Worm (Caenorhabditis elegans) whole organism, L4 larva: ENCODE measurements around the gene Y32G9A.3.
A peak's percentile ranks its signal among the peaks of the same experiment; 100 is the strongest.

ENCODE experiments used
- D1046.2 ChIP-seq: fragments of 200-800 bp; sonication (Bioruptor generic); IDR thresholded peaks from 2 replicates; pipeline ENCODE4 v1.3.6; 2022; ENCODE audit warnings: missing genetic modification characterization, missing compliant biosample characterization
- T20F7.1 ChIP-seq: fragments of 200-800 bp; sonication (Bioruptor generic); optimal IDR thresholded peaks from 2 replicates; lab custom pipeline; 2018; ENCODE audit warnings: mild to moderate bottlenecking, missing genetic modification characterization, missing compliant biosample characterization
- T26A8.4 ChIP-seq: fragments of 200-800 bp; sonication (Bioruptor generic); IDR thresholded peaks from 2 replicates; pipeline ENCODE4 v1.3.6; 2022; ENCODE audit warnings: missing genetic modification characterization, missing compliant biosample characterization
- Y48G9A.11 ChIP-seq: fragments of 200-800 bp; sonication (Bioruptor generic); IDR thresholded peaks from 2 replicates; pipeline ENCODE4 v1.3.6; 2022; ENCODE audit warnings: missing genetic modification reagents, missing genetic modification characterization, missing compliant biosample characterization
- Y5F2A.4 ChIP-seq: fragments of 200-800 bp; sonication (Bioruptor generic); optimal IDR thresholded peaks from 2 replicates; lab custom pipeline; 2018; ENCODE audit warnings: mild to moderate bottlenecking, missing genetic modification characterization, missing compliant biosample characterization
- ZK546.5 ChIP-seq, 2 experiments: sonication (generic microtip); optimal IDR thresholded peaks; 2 replicates each; lab custom pipeline; 2017; ENCODE audit warnings: missing biosample characterization in 2 of 2, missing genetic modification characterization in 2 of 2
- aha-1 ChIP-seq: fragments of 150-350 bp; peaks from one replicate; lab custom pipeline; 2014; ENCODE audit warnings: missing biosample characterization, missing genetic modification characterization
- ama-1 ChIP-seq: fragments of 150-350 bp; optimal IDR thresholded peaks from 2 replicates; lab custom pipeline; 2014; ENCODE audit warnings: inconsistent platforms, mixed read lengths
- arid-1 ChIP-seq: fragments of 200-800 bp; sonication (Bioruptor generic); conservative IDR thresholded peaks from 2 replicates; pipeline ENCODE4 v1.3.6; 2022; ENCODE audit warnings: missing genetic modification reagents, missing genetic modification characterization, missing compliant biosample characterization
- ceh-20 ChIP-seq: fragments of 200-800 bp; sonication (Bioruptor generic); IDR thresholded peaks from 2 replicates; pipeline ENCODE4 v1.3.6; 2022; ENCODE audit warnings: missing genetic modification reagents, missing genetic modification characterization, missing compliant biosample characterization
- ceh-32 ChIP-seq: sonication (generic microtip); optimal IDR thresholded peaks from 2 replicates; lab custom pipeline; 2016; ENCODE audit warnings: mild to moderate bottlenecking, missing genetic modification characterization, missing compliant biosample characterization; ENCODE audit not compliant: poor library complexity
- ctbp-1 ChIP-seq: fragments of 200-800 bp; sonication (Bioruptor generic); IDR thresholded peaks from 2 replicates; pipeline ENCODE4 v1.3.6; 2022; ENCODE audit warnings: missing genetic modification reagents, missing genetic modification characterization, missing compliant biosample characterization
- daf-16 ChIP-seq, 3 experiments: sonication (generic microtip); optimal IDR thresholded peaks; 2 replicates each; lab custom pipeline; 2016 to 2017; ENCODE audit warnings: missing genetic modification characterization in 3 of 3, missing genetic modification reagents in 3 of 3, mild to moderate bottlenecking in 2 of 3, missing compliant biosample characterization in 2 of 3, missing biosample characterization in 1 of 3, moderate library complexity in 1 of 3
- daf-19 ChIP-seq: fragments of 200-800 bp; sonication (Bioruptor generic); conservative IDR thresholded peaks from 2 replicates; pipeline ENCODE4 v1.3.6; 2022; ENCODE audit warnings: missing genetic modification characterization, missing compliant biosample characterization
- dmd-6 ChIP-seq: fragments of 200-800 bp; sonication (Bioruptor generic); IDR thresholded peaks from 2 replicates; pipeline ENCODE4 v1.3.6; 2022; ENCODE audit warnings: missing genetic modification reagents, missing genetic modification characterization, missing compliant biosample characterization
- dmd-8 ChIP-seq: fragments of 200-800 bp; sonication (Bioruptor generic); IDR thresholded peaks from 2 replicates; pipeline ENCODE4 v1.3.6; 2022; ENCODE audit warnings: missing genetic modification characterization, missing compliant biosample characterization
- dve-1 ChIP-seq: sonication (generic microtip); optimal IDR thresholded peaks from 2 replicates; lab custom pipeline; 2017; ENCODE audit warnings: antibody characterized with exemption, mild to moderate bottlenecking, missing genetic modification characterization, missing compliant biosample characterization; ENCODE audit not compliant: insufficient read depth
- fkh-10 ChIP-seq: fragments of 150-350 bp; optimal IDR thresholded peaks from 2 replicates; lab custom pipeline; 2014; ENCODE audit warnings: missing biosample characterization, missing genetic modification reagents, missing genetic modification characterization
- fos-1 ChIP-seq: fragments of 150-350 bp; optimal IDR thresholded peaks from 2 replicates; lab custom pipeline; 2014; ENCODE audit warnings: missing biosample characterization, missing genetic modification characterization
- gei-8 ChIP-seq: fragments of 200-800 bp; sonication (Bioruptor generic); optimal IDR thresholded peaks from 2 replicates; lab custom pipeline; 2018; ENCODE audit warnings: mild to moderate bottlenecking, missing genetic modification characterization, missing compliant biosample characterization
- hlh-11 ChIP-seq: fragments of 200-800 bp; sonication (Bioruptor generic); optimal IDR thresholded peaks from 2 replicates; lab custom pipeline; 2018; ENCODE audit warnings: mild to moderate bottlenecking, missing genetic modification characterization, missing compliant biosample characterization
- hlh-30 ChIP-seq: sonication (generic microtip); optimal IDR thresholded peaks from 2 replicates; lab custom pipeline; 2017; ENCODE audit warnings: antibody characterized with exemption, mild to moderate bottlenecking, missing genetic modification characterization, missing compliant biosample characterization; ENCODE audit not compliant: insufficient read depth
- jun-1 ChIP-seq: fragments of 150-350 bp; optimal IDR thresholded peaks from 2 replicates; lab custom pipeline; 2014; ENCODE audit warnings: missing biosample characterization, missing genetic modification reagents, missing genetic modification characterization
- lin-13 ChIP-seq: fragments of 150-350 bp; optimal IDR thresholded peaks from 2 replicates; lab custom pipeline; 2014; ENCODE audit warnings: missing biosample characterization, missing genetic modification reagents, missing genetic modification characterization
- lin-15B ChIP-seq: fragments of 150-350 bp; sonication (generic microtip); optimal IDR thresholded peaks from 3 replicates; lab custom pipeline; 2014; ENCODE audit warnings: missing biosample characterization, missing genetic modification characterization
- lin-29 ChIP-seq: fragments of 200-800 bp; sonication (Bioruptor generic); IDR thresholded peaks from 2 replicates; pipeline ENCODE4 v1.3.6; 2022; ENCODE audit warnings: missing genetic modification reagents, missing genetic modification characterization, missing compliant biosample characterization
- lin-39 ChIP-seq: fragments of 150-350 bp; optimal IDR thresholded peaks from 2 replicates; lab custom pipeline; 2014; ENCODE audit warnings: missing biosample characterization, missing genetic modification reagents, missing genetic modification characterization
- lir-3 ChIP-seq: sonication (generic microtip); optimal IDR thresholded peaks from 2 replicates; lab custom pipeline; 2016; ENCODE audit warnings: mild to moderate bottlenecking, missing genetic modification characterization, missing compliant biosample characterization
- madf-5 ChIP-seq, 2 experiments: fragments of 200-800 bp; sonication (Bioruptor generic); IDR thresholded peaks; 2 replicates each; pipeline ENCODE4 v1.3.6; 2022; ENCODE audit warnings: missing compliant biosample characterization in 2 of 2, missing genetic modification characterization in 2 of 2
- madf-9 ChIP-seq: fragments of 200-800 bp; sonication (Bioruptor generic); conservative IDR thresholded peaks from 2 replicates; pipeline ENCODE4 v1.3.6; 2022; ENCODE audit warnings: missing genetic modification reagents, missing genetic modification characterization, missing compliant biosample characterization
- mdt-29 ChIP-seq: fragments of 200-800 bp; sonication (Bioruptor generic); IDR thresholded peaks from 2 replicates; pipeline ENCODE4 v1.3.6; 2022; ENCODE audit warnings: missing genetic modification reagents, missing genetic modification characterization, missing compliant biosample characterization
- mes-2 ChIP-seq: sonication (generic microtip); optimal IDR thresholded peaks from 2 replicates; lab custom pipeline; 2016; ENCODE audit warnings: missing genotype, mild to moderate bottlenecking, missing genetic modification characterization, missing compliant biosample characterization; ENCODE audit not compliant: poor library complexity, severe bottlenecking
- mxl-2 ChIP-seq: fragments of 200-800 bp; sonication (Bioruptor generic); conservative IDR thresholded peaks from 2 replicates; pipeline ENCODE4 v1.3.6; 2022; ENCODE audit warnings: missing genetic modification reagents, missing genetic modification characterization, missing compliant biosample characterization
- mxl-3 ChIP-seq: fragments of 200-800 bp; sonication (Bioruptor generic); optimal IDR thresholded peaks from 2 replicates; lab custom pipeline; 2018; ENCODE audit warnings: mild to moderate bottlenecking, missing genetic modification characterization, missing compliant biosample characterization
- nhr-102 ChIP-seq: sonication (generic microtip); optimal IDR thresholded peaks from 2 replicates; lab custom pipeline; 2016; ENCODE audit warnings: mild to moderate bottlenecking, missing genetic modification characterization, moderate library complexity, missing compliant biosample characterization
- nhr-11 ChIP-seq: fragments of 150-350 bp; optimal IDR thresholded peaks from 2 replicates; lab custom pipeline; 2014; ENCODE audit warnings: missing biosample characterization, missing genetic modification characterization
- nhr-111 ChIP-seq: fragments of 200-800 bp; sonication (Bioruptor generic); optimal IDR thresholded peaks from 2 replicates; lab custom pipeline; 2018; ENCODE audit warnings: mild to moderate bottlenecking, missing genetic modification characterization, missing compliant biosample characterization
- nhr-28 ChIP-seq: fragments of 150-350 bp; optimal IDR thresholded peaks from 2 replicates; lab custom pipeline; 2014; ENCODE audit warnings: missing biosample characterization, missing genetic modification characterization
- nhr-41 ChIP-seq: fragments of 200-800 bp; sonication (Bioruptor generic); IDR thresholded peaks from 2 replicates; pipeline ENCODE4 v1.3.6; 2022; ENCODE audit warnings: missing genetic modification reagents, missing genetic modification characterization, missing compliant biosample characterization
- nhr-77 ChIP-seq: fragments of 150-350 bp; optimal IDR thresholded peaks from 2 replicates; lab custom pipeline; 2014; ENCODE audit warnings: missing biosample characterization, missing genetic modification characterization
- php-3 ChIP-seq: fragments of 200-800 bp; sonication (Bioruptor generic); IDR thresholded peaks from 2 replicates; pipeline ENCODE4 v1.3.6; 2022; ENCODE audit warnings: missing genetic modification reagents, missing genetic modification characterization, missing compliant biosample characterization
- pqm-1 ChIP-seq: sonication (generic microtip); optimal IDR thresholded peaks from 2 replicates; lab custom pipeline; 2017; ENCODE audit warnings: missing biosample characterization, missing genetic modification characterization
- saeg-2 ChIP-seq: fragments of 200-800 bp; sonication (Bioruptor generic); IDR thresholded peaks from 2 replicates; pipeline ENCODE4 v1.3.6; 2022; ENCODE audit warnings: missing genetic modification reagents, missing genetic modification characterization, missing compliant biosample characterization
- skn-1 ChIP-seq: fragments of 150-350 bp; optimal IDR thresholded peaks from 2 replicates; lab custom pipeline; 2014; ENCODE audit warnings: missing biosample characterization, missing genetic modification characterization
- tag-97 ChIP-seq: fragments of 200-800 bp; sonication (Bioruptor generic); IDR thresholded peaks from 2 replicates; pipeline ENCODE4 v1.3.6; 2022; ENCODE audit warnings: missing genetic modification characterization, missing compliant biosample characterization
- tra-1 ChIP-seq: fragments of 200-800 bp; sonication (Bioruptor generic); IDR thresholded peaks from 2 replicates; pipeline ENCODE4 v1.3.6; 2022; ENCODE audit warnings: missing genetic modification reagents, missing genetic modification characterization, missing compliant biosample characterization
- unc-130 ChIP-seq: sonication (generic microtip); optimal IDR thresholded peaks from 2 replicates; lab custom pipeline; 2016; ENCODE audit warnings: missing genetic modification reagents, missing genetic modification characterization, missing compliant biosample characterization
- unc-39 ChIP-seq: sonication (generic microtip); optimal IDR thresholded peaks from 2 replicates; lab custom pipeline; 2017; ENCODE audit warnings: missing biosample characterization, missing genetic modification characterization
- unc-62 ChIP-seq, 3 experiments: fragments of 150-350 bp in 1 of 3; sonication (generic microtip); optimal IDR thresholded peaks in 2 of 3; peaks in 1 of 3; 1 replicate in 1 of 3; 2 replicates in 2 of 3; lab custom pipeline; 2014 to 2017; ENCODE audit warnings: missing biosample characterization in 3 of 3, missing genetic modification characterization in 3 of 3, missing genetic modification reagents in 3 of 3, missing genotype in 1 of 3
- zag-1 ChIP-seq: fragments of 150-350 bp; optimal IDR thresholded peaks from 2 replicates; lab custom pipeline; 2014; ENCODE audit warnings: missing biosample characterization, missing genetic modification characterization
- zip-2 ChIP-seq: fragments of 150-350 bp; optimal IDR thresholded peaks from 2 replicates; lab custom pipeline; 2014; ENCODE audit warnings: missing biosample characterization, missing genetic modification characterization

Gene Y32G9A.3

DNA sequence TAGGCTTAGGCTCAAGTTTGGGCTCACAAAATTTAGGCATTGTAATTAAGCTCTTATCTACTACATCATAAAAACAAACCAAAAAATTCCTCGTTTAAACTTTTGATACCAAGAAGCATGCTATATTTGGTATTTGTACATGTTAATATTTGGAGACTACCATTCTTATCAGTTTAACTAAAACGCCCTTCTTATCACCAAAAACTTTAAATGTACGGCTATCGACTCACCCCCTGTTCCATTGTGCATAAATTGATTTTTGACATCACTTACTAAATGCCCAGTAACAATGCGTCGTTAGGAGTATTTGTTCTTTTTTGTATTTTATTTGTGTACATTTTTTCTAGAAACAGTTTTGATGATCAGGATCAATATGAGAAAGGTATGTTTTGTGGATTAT is 15.8 kb downstream of the Y32G9A.3 start, which contains the start of gene T06A1.5:
Gene T06A1.5, plus strand, starts transcription at position 209 of the 400 bp plus-strand sequence.
- TF ChIP-seq madf-9 (GFP tag; lab: Robert Waterston, UW) (no peak), zag-1 (no peak), nhr-11 (no peak), lin-39 (tag; lab: Kevin White, UChicago) (no peak), mxl-3 (GFP tag; lab: Kevin White, UChicago) (peak; percentile 1), fkh-10 (GFP tag; lab: Kevin White, UChicago) (no peak), arid-1 (no peak), nhr-111 (GFP tag; lab: Kevin White, UChicago) (no peak), gei-8 (GFP tag; lab: Kevin White, UChicago) (no peak), skn-1 (tag; lab: Kevin White, UChicago) (no peak), ceh-20 (GFP tag; lab: Robert Waterston, UW) (no peak), nhr-41 (GFP tag; lab: Robert Waterston, UW) (no peak), tra-1 (GFP tag; lab: Robert Waterston, UW) (no peak), T26A8.4 (GFP tag; lab: Robert Waterston, UW) (no peak), unc-39 (no peak), ctbp-1 (GFP tag; lab: Robert Waterston, UW) (no peak), madf-5 (GFP tag; IDR thresholded peaks at IDR 0.05; lab: Robert Waterston, UW) (no peak), aha-1 (tag; lab: Kevin White, UChicago) (no peak), dmd-8 (GFP tag; lab: Robert Waterston, UW) (no peak), nhr-77 (tag; lab: Kevin White, UChicago) (no peak), D1046.2 (GFP tag; lab: Robert Waterston, UW) (no peak), mes-2 (tag; lab: Kevin White, UChicago) (no peak), fos-1 (tag; lab: Kevin White, UChicago) (no peak), nhr-28 (tag; lab: Kevin White, UChicago) (peak; percentile 86), daf-16 (GFP tag; optimal IDR thresholded peaks at IDR 0.05; lab: Kevin White, UChicago) (no peak), daf-16 (tag; optimal IDR thresholded peaks at IDR 0.05; lab: Kevin White, UChicago) (peak; percentile 51), zip-2 (tag; lab: Kevin White, UChicago) (no peak), dmd-6 (GFP tag; lab: Robert Waterston, UW) (peak; percentile 61; the same call in 1 of the 2 replicates), hlh-11 (tag; lab: Kevin White, UChicago) (peak; percentile 49), Y48G9A.11 (GFP tag; lab: Robert Waterston, UW) (no peak), T20F7.1 (GFP tag; lab: Kevin White, UChicago) (no peak), pqm-1 (tag; lab: Kevin White, UChicago) (peak; percentile 90), daf-19 (GFP tag; lab: Robert Waterston, UW) (no peak), php-3 (no peak), lin-15B (tag; lab: Kevin White, UChicago) (no peak), ama-1 (lab: Kevin White, UChicago) (no peak), Y5F2A.4 (no peak), unc-62 (GFP tag; optimal IDR thresholded peaks at IDR 0.05 in 1 of 2; lab: Kevin White, UChicago) (peak in 1 of 2 experiments; percentile 22), unc-62 (tag; optimal IDR thresholded peaks at IDR 0.05; lab: Kevin White, UChicago) (no peak), lin-13 (GFP tag; lab: Kevin White, UChicago) (no peak), dve-1 (tag; lab: Kevin White, UChicago) (peak; percentile 66), saeg-2 (GFP tag; lab: Robert Waterston, UW) (no peak), ZK546.5 (tag; optimal IDR thresholded peaks at IDR 0.05; lab: Kevin White, UChicago) (no peak), ceh-32 (tag; lab: Kevin White, UChicago) (no peak), hlh-30 (tag; lab: Kevin White, UChicago) (no peak), unc-130 (GFP tag; lab: Kevin White, UChicago) (no peak), mdt-29 (GFP tag; lab: Robert Waterston, UW) (no peak), jun-1 (tag; lab: Kevin White, UChicago) (no peak), lin-29 (GFP tag; lab: Robert Waterston, UW) (no peak), mxl-2 (GFP tag; lab: Robert Waterston, UW) (no peak), tag-97 (GFP tag; lab: Robert Waterston, UW) (no peak), nhr-102 (tag; lab: Kevin White, UChicago) (no peak), lir-3 (tag; lab: Kevin White, UChicago) (no peak)
